Fruit fly (Drosophila melanogaster): ENCODE data around the gene ATP6AP2.

ATP6AP2 gene

DNA sequence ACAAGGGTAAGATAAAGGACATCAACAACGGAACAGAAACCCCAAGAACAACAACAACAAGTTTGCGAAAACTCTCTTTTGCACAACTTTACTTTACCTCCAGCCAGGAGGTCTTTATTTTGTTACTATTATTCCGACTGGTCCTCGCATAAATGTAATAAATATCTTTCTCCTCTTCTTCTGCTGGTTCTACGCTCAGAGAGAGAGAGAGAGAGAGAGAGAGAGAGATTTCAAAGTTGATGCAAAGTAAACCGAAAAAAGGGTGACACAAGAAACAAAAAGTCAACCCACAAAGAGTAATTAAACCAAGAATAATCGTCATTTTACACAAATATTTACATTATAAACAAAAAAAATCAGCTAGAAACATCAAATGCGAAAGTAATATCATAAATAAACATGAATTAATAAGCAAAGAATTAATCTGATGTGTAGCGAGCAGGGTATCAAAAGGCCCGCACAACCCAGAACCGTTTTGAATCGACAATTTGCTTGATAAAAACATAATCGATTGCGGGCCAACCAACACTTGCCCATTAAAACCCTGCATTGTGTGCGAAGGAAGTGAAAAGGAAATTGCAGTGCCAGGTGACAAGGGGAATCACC, 30.3 kb upstream of the ATP6AP2 start (continued):
- TF ChIP-seq CG31224 (GFP tag; IDR thresholded peaks at IDR 0.05) (no peak), slbo (GFP tag; IDR thresholded peaks at IDR 0.05) (peak; percentile 10; the same call in 1 of the 2 replicates), Rfx (GFP tag; IDR thresholded peaks at IDR 0.05) (no peak), cas (GFP tag; IDR thresholded peaks at IDR 0.05) (no peak), amos (GFP tag; IDR thresholded peaks at IDR 0.05; ENCODE audit: partially characterized antibody) (no peak), odd (GFP tag; optimal IDR thresholded peaks at IDR 0.05) (no peak), CG34376 (GFP tag; optimal IDR thresholded peaks at IDR 0.05) (no peak), oc (tag; optimal IDR thresholded peaks at IDR 0.05) (no peak), CG8924 (tag; optimal IDR thresholded peaks at IDR 0.05) (peak; percentile 20), CG6765 (GFP tag; optimal IDR thresholded peaks at IDR 0.05) (no peak), CG12219 (GFP tag; optimal IDR thresholded peaks at IDR 0.05) (peak; percentile 19), Hmx (GFP tag; optimal IDR thresholded peaks at IDR 0.05) (no peak), CG6689 (GFP tag; IDR thresholded peaks at IDR 0.05) (0 out of 2 replicates have a peak, but pooled peaks have one; percentile 36), sd (tag; optimal IDR thresholded peaks at IDR 0.05) (no peak), Dip3 (GFP tag; optimal IDR thresholded peaks at IDR 0.05) (no peak), bsh (GFP tag; optimal IDR thresholded peaks at IDR 0.05) (peak in 1 of 2 experiments; percentile 43)

- TF ChIP-seq CG4328 (GFP tag; optimal IDR thresholded peaks at IDR 0.05) (no peak), CG8478 (optimal IDR thresholded peaks at IDR 0.05) (peak; percentile 48), CG17612 (GFP tag; IDR thresholded peaks at IDR 0.05) (0 out of 2 replicates have a peak, but pooled peaks have one; percentile 23), CG8765 (GFP tag; IDR thresholded peaks at IDR 0.05) (no peak), CG11456 (GFP tag; IDR thresholded peaks at IDR 0.05) (0 out of 3 replicates have a peak, but pooled peaks have one; percentile 45), Dfd (GFP tag; optimal IDR thresholded peaks at IDR 0.05) (peak in 1 of 2 experiments; percentile 68), Med (GFP tag) (peak; percentile 57), ab (GFP tag; optimal IDR thresholded peaks at IDR 0.05) (no peak)
Observed at dm6 chr3R:9232346-9232745, 28.1 kb upstream of the ATP6AP2 start.

DNA sequence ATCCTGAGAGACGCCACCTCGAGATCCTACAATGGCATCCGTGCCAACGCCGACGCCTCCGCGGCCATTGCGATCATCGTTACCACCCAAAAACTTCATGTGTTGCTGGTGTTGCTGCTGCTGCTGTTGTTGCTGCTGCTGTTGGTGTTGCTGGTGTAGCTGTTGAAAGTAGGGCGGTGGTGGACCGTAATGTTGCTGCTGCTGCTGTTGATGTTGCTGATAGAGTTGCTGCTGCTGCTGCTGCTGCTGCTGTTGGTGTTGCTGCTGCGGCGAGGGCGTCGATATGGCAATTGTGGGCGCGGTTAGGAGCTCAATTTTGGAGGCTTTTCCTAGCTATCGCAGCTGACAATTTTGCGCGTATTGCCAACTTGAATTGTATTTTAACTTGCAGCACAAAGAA, 26.7 kb upstream of the ATP6AP2 start:
- TF ChIP-seq ranshi (GFP tag; IDR thresholded peaks at IDR 0.05) (no peak), CG13775 (GFP tag; optimal IDR thresholded peaks at IDR 0.05) (no peak), CG2129 (GFP tag; IDR thresholded peaks at IDR 0.05; ENCODE audit: partially characterized antibody) (no peak), HLHmδ (GFP tag; optimal IDR thresholded peaks at IDR 0.05) (no peak), CG1024 (GFP tag; IDR thresholded peaks at IDR 0.05) (no peak), btn (GFP tag; optimal IDR thresholded peaks at IDR 0.05) (no peak), Dfd (GFP tag; optimal IDR thresholded peaks at IDR 0.05) (peak in 1 of 2 experiments; percentile 95), GATAe (GFP tag; conservative IDR thresholded peaks at IDR 0.05) (no peak), mld (GFP tag; IDR thresholded peaks at IDR 0.05; ENCODE audit: partially characterized antibody) (no peak), CG4360 (GFP tag; IDR thresholded peaks at IDR 0.05) (0 out of 2 replicates have a peak, but pooled peaks have one; percentile 27), CG31224 (GFP tag; IDR thresholded peaks at IDR 0.05) (no peak), Hr39 (optimal IDR thresholded peaks at IDR 0.05) (no peak), CG8478 (optimal IDR thresholded peaks at IDR 0.05) (peak; percentile 22), sens-2 (GFP tag; IDR thresholded peaks at IDR 0.05) (no peak), CG6791 (GFP tag; IDR thresholded peaks at IDR 0.05; ENCODE audit: partially characterized antibody) (no peak), oc (tag; optimal IDR thresholded peaks at IDR 0.05) (no peak), zf30C (GFP tag; optimal IDR thresholded peaks at IDR 0.05) (no peak), Dp (GFP tag; optimal IDR thresholded peaks at IDR 0.05) (no peak), stwl (tag; optimal IDR thresholded peaks at IDR 0.05) (peak; percentile 37), h (optimal IDR thresholded peaks at IDR 0.05) (no peak), CG16813 (GFP tag; IDR thresholded peaks at IDR 0.05; ENCODE audit: partially characterized antibody) (0 out of 3 replicates have a peak, but pooled peaks have one; percentile 18), CG3065 (GFP tag; optimal IDR thresholded peaks at IDR 0.05) (no peak), CG6654 (GFP tag; optimal IDR thresholded peaks at IDR 0.05) (peak; percentile 18), CG32532 (GFP tag; IDR thresholded peaks at IDR 0.05) (0 out of 2 replicates have a peak, but pooled peaks have one; percentile 37), row (GFP tag; IDR thresholded peaks at IDR 0.05) (no peak), E2f1 (GFP tag; IDR thresholded peaks at IDR 0.05) (no peak), CoRest (tag; optimal IDR thresholded peaks at IDR 0.05) (no peak), schlank (tag; optimal IDR thresholded peaks at IDR 0.05) (no peak), Xbp1 (GFP tag; optimal IDR thresholded peaks at IDR 0.05) (no peak)
